Fruit fly (Drosophila melanogaster): ENCODE measurements around the gene CG9689.

Gene CG9689

dm6 chrX:9899535-9900179 lies 17.9 kb downstream of the CG9689 start, which contains the start of gene CG15249 (continued):
- TF ChIP-seq ase (GFP tag; IDR thresholded peaks at IDR 0.05) (no peak), Oaz (GFP tag; IDR thresholded peaks at IDR 0.05) (no peak), lmd (GFP tag; IDR thresholded peaks at IDR 0.05) (no peak), CG9437 (GFP tag; optimal IDR thresholded peaks at IDR 0.05) (peak; percentile 60), emc (GFP tag; optimal IDR thresholded peaks at IDR 0.05) (no peak), CG2116 (GFP tag; optimal IDR thresholded peaks at IDR 0.05) (no peak), pita (GFP tag; optimal IDR thresholded peaks at IDR 0.05) (no peak), CG18599 (GFP tag; optimal IDR thresholded peaks at IDR 0.05) (peak; percentile 49), lola (GFP tag; optimal IDR thresholded peaks at IDR 0.05) (peak in 1 of 3 experiments; percentile 64), CG16815 (GFP tag; optimal IDR thresholded peaks at IDR 0.05) (no peak), CG6791 (GFP tag; IDR thresholded peaks at IDR 0.05; ENCODE audit: partially characterized antibody) (no peak), CG12219 (GFP tag; optimal IDR thresholded peaks at IDR 0.05) (no peak), CG10462 (GFP tag; optimal IDR thresholded peaks at IDR 0.05) (no peak), CG6254 (GFP tag; optimal IDR thresholded peaks at IDR 0.05) (peak; percentile 36), CG34422 (GFP tag; IDR thresholded peaks at IDR 0.05) (no peak), PHDP (tag; optimal IDR thresholded peaks at IDR 0.05) (peak; percentile 57), CG17912 (GFP tag; optimal IDR thresholded peaks at IDR 0.05) (no peak), Chrac-16 (GFP tag; optimal IDR thresholded peaks at IDR 0.05) (no peak), CG17802 (tag; optimal IDR thresholded peaks at IDR 0.05) (no peak), Opbp (GFP tag; IDR thresholded peaks at IDR 0.05; ENCODE audit: partially characterized antibody) (no peak), CG7928 (GFP tag; optimal IDR thresholded peaks at IDR 0.05) (no peak), CG17829 (tag; optimal IDR thresholded peaks at IDR 0.05) (peak; percentile 74), Awh (GFP tag; IDR thresholded peaks at IDR 0.05) (no peak), CG32532 (GFP tag; IDR thresholded peaks at IDR 0.05) (no peak), nerfin-1 (tag; optimal IDR thresholded peaks at IDR 0.05) (peak; percentile 51), oc (tag; optimal IDR thresholded peaks at IDR 0.05) (peak; percentile 24), CG10543 (GFP tag; optimal IDR thresholded peaks at IDR 0.05) (peak; percentile 14), pnt (GFP tag; optimal IDR thresholded peaks at IDR 0.05) (no peak), NC2α (GFP tag; optimal IDR thresholded peaks at IDR 0.05) (no peak), repo (GFP tag; optimal IDR thresholded peaks at IDR 0.05) (no peak), Stat92E (GFP tag; optimal IDR thresholded peaks at IDR 0.05) (no peak), Hr78 (GFP tag; optimal IDR thresholded peaks at IDR 0.05) (peak in 1 of 2 experiments; percentile 8), CG4707 (GFP tag; optimal IDR thresholded peaks at IDR 0.05) (no peak), slbo (GFP tag; IDR thresholded peaks at IDR 0.05) (no peak), CG17385 (GFP tag; optimal IDR thresholded peaks at IDR 0.05) (peak; percentile 47), peb (GFP tag; IDR thresholded peaks at IDR 0.05) (no peak), CG3281 (GFP tag; optimal IDR thresholded peaks at IDR 0.05) (peak; percentile 27), sisA (GFP tag; IDR thresholded peaks at IDR 0.05) (no peak), fu2 (GFP tag; optimal IDR thresholded peaks at IDR 0.05) (no peak), CG4328 (GFP tag; optimal IDR thresholded peaks at IDR 0.05) (peak; percentile 42), shn (GFP tag; optimal IDR thresholded peaks at IDR 0.05) (no peak), CG15479 (GFP tag; optimal IDR thresholded peaks at IDR 0.05) (no peak), tll (GFP tag; optimal IDR thresholded peaks at IDR 0.05) (no peak), hkb (optimal IDR thresholded peaks at IDR 0.05) (no peak), hkb (GFP tag; IDR thresholded peaks at IDR 0.05) (peak; percentile 41; the same call in 1 of the 2 replicates), CHES-1-like (GFP tag; optimal IDR thresholded peaks at IDR 0.05) (no peak), CG6854 (GFP tag; optimal IDR thresholded peaks at IDR 0.05) (no peak), Side (GFP tag; optimal IDR thresholded peaks at IDR 0.05) (no peak), Deaf1 (tag; optimal IDR thresholded peaks at IDR 0.05) (peak; percentile 41)
